Worm (Caenorhabditis elegans): ENCODE results near the gene C23G10.2.

Gene C23G10.2

DNA sequence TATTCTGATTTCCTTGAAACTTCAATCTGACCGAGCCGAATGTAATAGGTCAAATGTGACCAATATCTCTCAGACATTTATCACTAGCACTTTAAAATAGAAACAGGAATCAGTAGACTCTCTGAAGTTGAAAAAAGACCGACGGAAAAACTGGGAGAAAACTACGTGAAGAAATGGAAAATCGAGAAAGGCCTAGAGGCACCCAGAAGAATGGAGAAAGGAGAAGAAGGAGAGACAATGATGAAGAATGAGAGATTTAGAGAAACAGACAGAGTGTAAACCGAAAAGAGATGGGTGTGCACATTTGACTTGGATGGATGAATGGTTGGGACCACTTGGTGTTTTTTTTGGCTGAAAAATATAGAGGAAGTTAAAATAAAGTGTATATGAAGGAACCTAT lies 37.8 kb upstream of the C23G10.2 start (continued):
- TF ChIP-seq rpc-1 (optimal IDR thresholded peaks at IDR 0.05) (peak; percentile 51), rpc-1 (tag; optimal IDR thresholded peaks at IDR 0.05) (no peak), sptf-2 (GFP tag; optimal IDR thresholded peaks at IDR 0.05) (no peak), unc-130 (GFP tag; optimal IDR thresholded peaks at IDR 0.05) (no peak), ztf-3 (GFP tag; optimal IDR thresholded peaks at IDR 0.05) (no peak), rcor-1 (GFP tag; IDR thresholded peaks at IDR 0.05) (no peak), nfya-1 (tag; optimal IDR thresholded peaks at IDR 0.05; ENCODE audit: borderline replicate concordance, insufficient read depth) (no peak), attf-6 (GFP tag; IDR thresholded peaks at IDR 0.05) (no peak), lir-1 (GFP tag; conservative IDR thresholded peaks at IDR 0.05) (no peak), F22D6.2 (tag; optimal IDR thresholded peaks at IDR 0.05) (no peak), aptf-3 (GFP tag; IDR thresholded peaks at IDR 0.05) (no peak), attf-5 (GFP tag; optimal IDR thresholded peaks at IDR 0.05) (no peak), fkh-3 (tag; optimal IDR thresholded peaks at IDR 0.05) (no peak), ztf-22 (GFP tag; optimal IDR thresholded peaks at IDR 0.05) (no peak), ztf-26 (tag; optimal IDR thresholded peaks at IDR 0.05) (no peak), lin-40 (tag; optimal IDR thresholded peaks at IDR 0.05) (no peak), Y67H2A.10 (GFP tag; conservative IDR thresholded peaks at IDR 0.05) (no peak), lsl-1 (GFP tag; optimal IDR thresholded peaks at IDR 0.05) (no peak), ztf-18 (tag; optimal IDR thresholded peaks at IDR 0.05) (no peak), hsf-1 (GFP tag; IDR thresholded peaks at IDR 0.05) (peak; percentile 84), ekl-4 (GFP tag; IDR thresholded peaks at IDR 0.05) (no peak), madf-6 (GFP tag; IDR thresholded peaks at IDR 0.05) (no peak), lin-35 (GFP tag; optimal IDR thresholded peaks at IDR 0.05) (peak in 1 of 3 experiments; percentile 30), sdz-38 (tag; optimal IDR thresholded peaks at IDR 0.05) (no peak), mel-28 (tag; optimal IDR thresholded peaks at IDR 0.05; ENCODE audit: borderline replicate concordance) (no peak), nhr-120 (GFP tag; IDR thresholded peaks at IDR 0.05) (no peak), athp-1 (tag; optimal IDR thresholded peaks at IDR 0.05) (no peak), T07F8.4 (tag; optimal IDR thresholded peaks at IDR 0.05) (no peak), Y53G8AR.9 (GFP tag; conservative IDR thresholded peaks at IDR 0.05) (no peak), ceh-58 (GFP tag; IDR thresholded peaks at IDR 0.05) (no peak), nhr-90 (tag; optimal IDR thresholded peaks at IDR 0.05) (no peak), K12H6.12 (tag; optimal IDR thresholded peaks at IDR 0.05) (peak; percentile 12), mcd-1 (GFP tag; IDR thresholded peaks at IDR 0.05) (no peak), B0261.1 (tag; optimal IDR thresholded peaks at IDR 0.05) (no peak), C17E4.6 (GFP tag; IDR thresholded peaks at IDR 0.05) (no peak), B0336.3 (GFP tag; IDR thresholded peaks at IDR 0.05) (no peak), xnd-1 (tag; optimal IDR thresholded peaks at IDR 0.05) (no peak)

DNA sequence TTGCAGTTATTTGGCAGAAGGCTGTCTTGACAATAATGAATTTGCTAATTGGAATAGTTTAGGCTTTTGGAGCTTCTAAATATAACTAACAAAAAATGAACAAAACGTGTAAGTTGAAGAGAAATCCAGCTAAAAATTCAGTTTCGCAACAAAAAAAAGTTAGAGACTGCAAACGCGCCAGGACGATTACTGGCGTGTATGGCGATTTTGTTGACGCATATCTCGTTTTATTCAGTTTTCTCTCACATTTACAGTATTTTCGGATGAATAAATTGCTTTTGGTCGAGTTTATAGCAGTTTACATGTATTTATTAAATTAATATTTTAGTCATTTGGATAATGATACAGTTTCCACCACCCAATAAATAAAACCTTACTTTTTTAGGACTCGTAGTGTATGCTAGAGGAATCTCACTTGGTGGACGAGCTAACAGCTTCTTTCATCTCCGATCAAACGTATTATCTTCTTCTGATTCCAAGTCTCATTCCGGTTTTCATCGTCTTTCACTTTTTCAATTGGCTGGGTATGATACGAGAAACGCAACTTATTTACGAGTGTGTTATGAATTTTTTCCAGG lies 34.8 kb upstream of the C23G10.2 start, which contains the start of the genes abcf-3 and F42A10.5:
Gene abcf-3, plus strand, starts transcription at position 384 of the 578 bp plus-strand sequence.
Gene F42A10.5, minus strand, starts transcription at position 458 of the 578 bp plus-strand sequence.
- TF ChIP-seq lin-40 (tag; optimal IDR thresholded peaks at IDR 0.05): peak; percentile 52
- no peak for TF ChIP-seq hlh-12 (tag; optimal IDR thresholded peaks at IDR 0.05)
- peak; percentile 66 for TF ChIP-seq mcd-1 (GFP tag; IDR thresholded peaks at IDR 0.05)
- no peak for TF ChIP-seq mel-28 (tag; optimal IDR thresholded peaks at IDR 0.05; ENCODE audit: borderline replicate concordance)
- peak; percentile 26 for TF ChIP-seq tlf-1 (GFP tag; optimal IDR thresholded peaks at IDR 0.05)
- TF ChIP-seq pbrm-1 (GFP tag; IDR thresholded peaks at IDR 0.05): peak; percentile 41; the same call in 1 of the 2 replicates
- TF ChIP-seq cebp-1 (GFP tag; IDR thresholded peaks at IDR 0.05): no peak
- peak; percentile 93 for TF ChIP-seq cebp-1 (tag; optimal IDR thresholded peaks at IDR 0.05)
- no peak for TF ChIP-seq ZK185.1 (tag; optimal IDR thresholded peaks at IDR 0.05; ENCODE audit: poor library complexity, severe bottlenecking)
- peak; percentile 28 for TF ChIP-seq xnd-1 (tag; optimal IDR thresholded peaks at IDR 0.05)
- no peak for TF ChIP-seq dpff-1 (tag; optimal IDR thresholded peaks at IDR 0.05)
- TF ChIP-seq snpc-1.3 (tag; optimal IDR thresholded peaks at IDR 0.05; ENCODE audit: insufficient read depth): peak; percentile 67
- TF ChIP-seq K11D2.4 (GFP tag; IDR thresholded peaks at IDR 0.05): no peak
- no peak for TF ChIP-seq ceh-40 (GFP tag; IDR thresholded peaks at IDR 0.05)
- peak; percentile 33 for TF ChIP-seq attf-5 (GFP tag; optimal IDR thresholded peaks at IDR 0.05)
- TF ChIP-seq efl-1 (GFP tag; optimal IDR thresholded peaks at IDR 0.05): peak; percentile 23
- no peak for TF ChIP-seq aptf-2 (GFP tag; conservative IDR thresholded peaks at IDR 0.05)
- TF ChIP-seq madf-8 (GFP tag; conservative IDR thresholded peaks at IDR 0.05): no peak
- TF ChIP-seq lin-35 (GFP tag; optimal IDR thresholded peaks at IDR 0.05): peak in 1 of 3 experiments; percentile 66
- peak; percentile 55; the same call in 1 of the 2 replicates for TF ChIP-seq madf-6 (GFP tag; IDR thresholded peaks at IDR 0.05)
